Fruit fly (Drosophila melanogaster) whole organism, pupa: ENCODE measurements around the gene Mtl.

Source experiments
- CG10348 ChIP-seq: fragments of 200-800 bp; sonication (Bioruptor generic); IDR thresholded peaks from 2 replicates; pipeline ENCODE4 v1.3.6; 2022; ENCODE audit warnings: missing biosample characterization, missing genetic modification characterization
- CG12605 ChIP-seq: fragments of 200-800 bp; sonication (Bioruptor generic); IDR thresholded peaks from 2 replicates; pipeline ENCODE4 v1.3.6; 2022; ENCODE audit warnings: missing biosample characterization, missing genetic modification characterization
- CG13204 ChIP-seq: fragments of 200-800 bp; sonication (Bioruptor generic); optimal IDR thresholded peaks from 2 replicates; lab custom pipeline; 2018; ENCODE audit warnings: missing biosample characterization, mild to moderate bottlenecking, missing genetic modification characterization, moderate library complexity
- CG14655 ChIP-seq: fragments of 200-800 bp; sonication (Bioruptor generic); optimal IDR thresholded peaks from 3 replicates; lab custom pipeline; 2017; ENCODE audit warnings: mild to moderate bottlenecking, missing biosample characterization, missing genetic modification reagents, missing genetic modification characterization
- CG15710 ChIP-seq: fragments of 200-800 bp; sonication (Bioruptor generic); optimal IDR thresholded peaks from 2 replicates; lab custom pipeline; 2018; ENCODE audit warnings: missing biosample characterization, mild to moderate bottlenecking, missing genetic modification characterization, moderate library complexity
- CG17806 ChIP-seq: fragments of 200-800 bp; sonication (Bioruptor generic); optimal IDR thresholded peaks from 2 replicates; lab custom pipeline; 2018; ENCODE audit warnings: missing biosample characterization, mild to moderate bottlenecking, missing genetic modification characterization, moderate library complexity
- CG32121 ChIP-seq: fragments of 200-800 bp; sonication (Bioruptor generic); IDR thresholded peaks from 2 replicates; pipeline ENCODE4 v1.3.6; 2022; ENCODE audit warnings: missing biosample characterization, missing genetic modification characterization
- CG34367 ChIP-seq: fragments of 200-800 bp; sonication (Bioruptor generic); optimal IDR thresholded peaks from 2 replicates; lab custom pipeline; 2018; ENCODE audit warnings: missing biosample characterization, mild to moderate bottlenecking, missing genetic modification characterization
- CG4496 ChIP-seq: fragments of 200-800 bp; sonication (Bioruptor generic); IDR thresholded peaks from 3 replicates; pipeline ENCODE4 v1.3.6; 2022; ENCODE audit warnings: missing biosample characterization, missing genetic modification characterization
- CG8159 ChIP-seq: fragments of 200-800 bp; sonication (Bioruptor generic); optimal IDR thresholded peaks from 3 replicates; lab custom pipeline; 2018; ENCODE audit warnings: missing biosample characterization, mild to moderate bottlenecking, missing genetic modification characterization, moderate library complexity
- CG8301 ChIP-seq: fragments of 200-800 bp; sonication (Bioruptor generic); optimal IDR thresholded peaks from 2 replicates; lab custom pipeline; 2018; ENCODE audit warnings: missing biosample characterization, mild to moderate bottlenecking, missing genetic modification characterization
- CG9948 ChIP-seq: fragments of 200-800 bp; sonication (Bioruptor generic); optimal IDR thresholded peaks from 2 replicates; lab custom pipeline; 2018; ENCODE audit warnings: missing biosample characterization, mild to moderate bottlenecking, missing genetic modification characterization, moderate library complexity
- D1 ChIP-seq: fragments of 200-800 bp; sonication (Bioruptor generic); optimal IDR thresholded peaks from 2 replicates; lab custom pipeline; 2018; ENCODE audit warnings: missing biosample characterization, mild to moderate bottlenecking, missing genetic modification characterization, moderate library complexity
- EcR ChIP-seq: fragments of 200-800 bp; sonication (Bioruptor generic); optimal IDR thresholded peaks from 3 replicates; lab custom pipeline; 2019; ENCODE audit warnings: missing biosample characterization, missing genetic modification characterization, mild to moderate bottlenecking, moderate library complexity, missing genetic modification reagents
- Ets98B ChIP-seq: fragments of 200-800 bp; sonication (Bioruptor generic); IDR thresholded peaks from 2 replicates; pipeline ENCODE4 v1.3.6; 2022; ENCODE audit warnings: missing biosample characterization, missing genetic modification characterization
- Pif1A ChIP-seq: fragments of 200-800 bp; sonication (Bioruptor generic); optimal IDR thresholded peaks from 3 replicates; lab custom pipeline; 2016; ENCODE audit warnings: missing biosample characterization, missing genetic modification characterization
- Pif1B ChIP-seq: fragments of 200-800 bp; sonication (Bioruptor generic); optimal IDR thresholded peaks from 3 replicates; lab custom pipeline; 2016; ENCODE audit warnings: missing biosample characterization, missing genetic modification characterization
- Snoo ChIP-seq: fragments of 200-800 bp; sonication (Bioruptor generic); optimal IDR thresholded peaks from 3 replicates; lab custom pipeline; 2017; ENCODE audit warnings: missing biosample characterization, mild to moderate bottlenecking, missing genetic modification characterization, inconsistent platforms
- fd96Ca ChIP-seq: fragments of 200-800 bp; sonication (Bioruptor generic); IDR thresholded peaks from 3 replicates; pipeline ENCODE4 v1.3.6; 2022; ENCODE audit warnings: missing biosample characterization, missing genetic modification characterization
- gl ChIP-seq: fragments of 200-800 bp; sonication (Bioruptor generic); optimal IDR thresholded peaks from 2 replicates; lab custom pipeline; 2018; ENCODE audit warnings: missing biosample characterization, mild to moderate bottlenecking, missing genetic modification characterization
- rn ChIP-seq: fragments of 200-800 bp; sonication (Bioruptor generic); IDR thresholded peaks from 2 replicates; pipeline ENCODE4 v1.3.6; 2022; ENCODE audit warnings: missing biosample characterization, missing genetic modification characterization

The Mtl gene

DNA sequence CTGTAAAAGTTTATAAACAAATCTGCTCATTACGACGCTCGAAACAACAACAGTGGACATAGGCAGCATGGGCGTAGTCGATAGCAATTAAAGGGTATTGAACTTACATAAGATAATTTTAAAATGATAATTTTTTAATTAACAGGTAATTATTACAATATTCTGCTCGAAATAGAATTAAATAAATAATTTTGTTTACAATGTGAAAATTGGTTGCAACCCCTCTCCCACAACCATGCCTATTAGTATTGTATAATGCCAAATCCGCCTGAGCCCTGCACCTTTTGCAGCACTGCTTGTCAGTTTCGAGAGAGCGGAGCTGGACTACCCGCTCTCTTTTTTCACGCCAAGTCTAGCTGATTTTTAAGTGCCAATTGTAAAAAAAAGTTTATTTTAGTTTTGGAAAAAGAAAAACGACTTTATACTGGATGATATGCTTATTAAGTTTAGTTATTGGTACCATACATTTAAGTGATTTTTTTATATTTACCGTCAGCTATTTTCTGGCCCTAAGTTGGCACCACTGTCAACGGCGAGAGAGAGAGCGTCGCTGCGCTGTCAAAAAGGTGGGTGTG lies at the start of gene Mtl, which contains the start of gene CG5611:
Gene Mtl, plus strand, starts transcription at position 403 of the 575 bp plus-strand sequence.
Gene CG5611, minus strand, starts transcription at position 51 of the 575 bp plus-strand sequence.
- peak; percentile 99 for TF ChIP-seq D1
- TF ChIP-seq CG34367 (tag; lab: Kevin White, UChicago) = peak; percentile 99
- TF ChIP-seq Pif1B = peak; percentile 99
- peak; percentile 99 for TF ChIP-seq fd96Ca (GFP tag; lab: Robert Waterston, UW)
- TF ChIP-seq CG13204 (GFP tag; lab: Kevin White, UChicago) = peak; percentile 97
- peak; percentile 100 for TF ChIP-seq CG9948
- peak; percentile 100 for TF ChIP-seq Ets98B (GFP tag; lab: Robert Waterston, UW)
- TF ChIP-seq CG10348 (GFP tag; lab: Robert Waterston, UW) = peak; percentile 99
- TF ChIP-seq CG8159 = peak; percentile 100
- peak; percentile 100 for TF ChIP-seq rn (GFP tag; lab: Robert Waterston, UW)
- TF ChIP-seq Pif1A (GFP tag; lab: Kevin White, UChicago) = peak; percentile 99
- TF ChIP-seq EcR = no peak
- peak; percentile 100 for TF ChIP-seq CG14655
- peak; percentile 100 for TF ChIP-seq CG17806 (tag; lab: Kevin White, UChicago)
- peak; percentile 100 for TF ChIP-seq CG15710 (tag; lab: Kevin White, UChicago)
- peak; percentile 99 for TF ChIP-seq Snoo
- peak; percentile 100 for TF ChIP-seq CG8301
- TF ChIP-seq CG12605 (GFP tag; lab: Robert Waterston, UW) = peak; percentile 100
- peak; percentile 98 for TF ChIP-seq gl
- TF ChIP-seq CG4496 (GFP tag; lab: Robert Waterston, UW) = peak; percentile 100
- TF ChIP-seq CG32121 (GFP tag; lab: Robert Waterston, UW) = peak; percentile 100

DNA sequence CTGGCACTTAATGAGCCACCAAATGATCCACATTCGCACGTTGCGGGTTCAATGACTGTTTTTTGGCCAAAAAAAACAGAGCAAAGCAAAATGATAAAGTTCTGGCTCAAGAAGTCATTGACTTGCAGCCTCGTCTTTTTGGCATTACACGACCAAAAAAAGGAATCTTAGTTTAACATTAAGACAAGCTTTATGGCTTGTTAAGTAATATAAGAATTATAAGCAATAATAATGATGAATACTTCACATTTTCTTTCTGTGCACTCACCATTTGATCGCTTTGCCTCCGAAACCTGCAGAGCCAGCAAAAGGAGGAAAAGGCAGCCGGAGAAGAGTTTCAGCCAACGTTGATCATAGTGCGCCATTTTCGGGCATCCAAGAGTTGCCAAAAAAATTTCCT lies 43.0 kb upstream of the Mtl start:
- TF ChIP-seq fd96Ca (GFP tag; lab: Robert Waterston, UW) = no peak
- TF ChIP-seq Snoo = peak; percentile 1

DNA sequence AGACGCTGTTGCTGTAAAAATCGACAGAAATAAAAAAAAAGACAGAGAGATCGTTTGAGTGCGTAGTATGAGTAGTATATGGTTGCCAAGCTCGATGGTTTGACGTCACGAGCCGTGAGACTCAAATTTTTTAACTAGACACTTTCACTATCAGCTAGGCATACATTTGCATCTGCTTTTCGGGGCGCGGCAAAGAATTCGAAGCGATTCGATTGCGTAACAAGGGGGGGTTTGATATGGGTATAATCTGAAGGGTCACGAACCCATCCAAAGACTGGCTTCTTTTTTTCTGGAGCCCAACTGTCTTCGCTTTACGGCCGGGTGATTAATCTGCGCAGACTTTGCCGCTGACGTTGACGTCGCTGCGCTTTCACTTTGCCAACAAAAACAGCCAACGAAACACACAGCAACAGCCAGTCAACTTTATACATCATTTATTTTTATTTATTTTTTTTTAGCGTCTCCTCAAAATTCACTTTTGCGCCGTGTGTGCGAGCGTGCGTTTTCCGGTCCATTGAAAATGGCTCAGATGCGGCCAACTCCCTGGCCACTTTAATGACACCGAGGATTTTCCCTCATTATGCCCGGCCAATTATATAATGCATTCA lies 42.5 kb upstream of the Mtl start:
- TF ChIP-seq Ets98B (GFP tag; lab: Robert Waterston, UW) = no peak
- no peak for TF ChIP-seq CG14655
- TF ChIP-seq CG4496 (GFP tag; lab: Robert Waterston, UW) = no peak
- TF ChIP-seq D1 = no peak
- TF ChIP-seq gl = no peak
- TF ChIP-seq rn (GFP tag; lab: Robert Waterston, UW) = no peak
- no peak for TF ChIP-seq CG8159
- TF ChIP-seq CG9948 = no peak

DNA sequence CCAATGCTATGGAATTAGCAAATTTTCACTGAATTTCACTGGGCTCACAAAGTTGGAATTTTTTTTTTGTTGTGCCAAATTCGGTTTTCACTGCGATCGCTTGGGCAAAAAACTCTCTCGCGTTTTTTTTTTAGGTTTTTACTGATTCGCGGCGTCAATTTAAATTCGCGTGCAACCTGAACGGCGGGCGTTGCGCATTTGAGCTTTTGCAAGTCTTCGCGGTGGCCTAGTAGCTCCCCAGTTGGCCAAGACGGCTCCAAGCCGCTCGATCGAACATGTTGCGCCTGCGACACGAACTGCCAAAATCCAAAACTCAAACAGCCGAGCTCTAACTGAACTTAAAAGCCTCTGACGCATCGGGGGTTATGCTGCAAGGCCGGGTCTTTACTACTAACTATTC lies 40.2 kb upstream of the Mtl start, which contains the start of gene CG5639:
Gene CG5639, minus strand, starts transcription at position 152 of the 400 bp plus-strand sequence.
- no peak for TF ChIP-seq CG8159
- no peak for TF ChIP-seq rn (GFP tag; lab: Robert Waterston, UW)
- no peak for TF ChIP-seq CG14655

DNA sequence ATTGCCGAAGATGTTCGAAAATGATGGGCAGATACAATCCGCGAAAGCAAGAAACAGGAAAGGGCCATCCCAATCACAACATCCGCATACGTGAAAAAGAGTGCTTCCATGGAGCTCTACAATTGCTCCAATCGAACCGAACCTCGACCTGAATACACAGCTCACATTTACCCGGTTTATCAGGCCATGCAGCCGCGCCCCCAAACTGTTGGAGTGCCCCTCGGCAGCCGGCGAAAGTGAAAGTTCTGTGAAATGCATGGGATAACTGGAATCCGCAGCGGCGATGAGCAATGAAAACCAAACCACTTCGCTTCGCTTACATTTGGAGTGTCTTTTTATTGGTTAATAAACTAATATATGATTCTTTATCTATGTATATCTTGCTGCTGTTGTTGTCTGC lies 39.0 kb upstream of the Mtl start:
- TF ChIP-seq D1 = no peak
- TF ChIP-seq Snoo = peak; percentile 39
- no peak for TF ChIP-seq Pif1B

DNA sequence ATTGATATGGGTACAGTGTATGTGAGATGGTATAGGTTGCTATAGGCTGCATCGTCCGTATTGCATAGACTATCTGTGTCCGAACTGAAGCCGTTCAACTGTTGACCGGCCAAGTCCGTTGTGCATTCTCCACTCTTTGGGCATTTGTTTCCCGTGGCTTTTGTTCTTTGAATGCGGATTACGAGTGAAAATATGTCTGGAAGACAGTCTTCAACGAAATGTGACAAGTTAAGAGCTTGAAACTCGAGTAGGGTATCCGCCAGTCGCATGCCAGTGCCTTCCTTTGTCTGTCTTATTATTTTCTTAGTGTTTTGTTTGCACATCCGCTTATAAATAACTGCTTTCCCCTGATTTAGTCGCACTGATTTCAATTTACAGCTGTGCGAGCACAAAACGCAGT lies 32.5 kb upstream of the Mtl start:
- peak; percentile 51 for TF ChIP-seq EcR
- TF ChIP-seq fd96Ca (GFP tag; lab: Robert Waterston, UW) = peak; percentile 48; the same call in 1 of the 3 replicates
- TF ChIP-seq CG8301 = peak; percentile 12
- TF ChIP-seq CG14655 = peak; percentile 26
- TF ChIP-seq CG4496 (GFP tag; lab: Robert Waterston, UW) = peak; percentile 46; the same call in 1 of the 3 replicates
- TF ChIP-seq Ets98B (GFP tag; lab: Robert Waterston, UW) = peak; percentile 27; the same call in 1 of the 2 replicates
- TF ChIP-seq CG32121 (GFP tag; lab: Robert Waterston, UW) = peak; percentile 34; the same call in 1 of the 2 replicates
- no peak for TF ChIP-seq CG9948
- TF ChIP-seq gl = peak; percentile 48
- no peak for TF ChIP-seq CG15710 (tag; lab: Kevin White, UChicago)
- TF ChIP-seq CG10348 (GFP tag; lab: Robert Waterston, UW) = no peak

DNA sequence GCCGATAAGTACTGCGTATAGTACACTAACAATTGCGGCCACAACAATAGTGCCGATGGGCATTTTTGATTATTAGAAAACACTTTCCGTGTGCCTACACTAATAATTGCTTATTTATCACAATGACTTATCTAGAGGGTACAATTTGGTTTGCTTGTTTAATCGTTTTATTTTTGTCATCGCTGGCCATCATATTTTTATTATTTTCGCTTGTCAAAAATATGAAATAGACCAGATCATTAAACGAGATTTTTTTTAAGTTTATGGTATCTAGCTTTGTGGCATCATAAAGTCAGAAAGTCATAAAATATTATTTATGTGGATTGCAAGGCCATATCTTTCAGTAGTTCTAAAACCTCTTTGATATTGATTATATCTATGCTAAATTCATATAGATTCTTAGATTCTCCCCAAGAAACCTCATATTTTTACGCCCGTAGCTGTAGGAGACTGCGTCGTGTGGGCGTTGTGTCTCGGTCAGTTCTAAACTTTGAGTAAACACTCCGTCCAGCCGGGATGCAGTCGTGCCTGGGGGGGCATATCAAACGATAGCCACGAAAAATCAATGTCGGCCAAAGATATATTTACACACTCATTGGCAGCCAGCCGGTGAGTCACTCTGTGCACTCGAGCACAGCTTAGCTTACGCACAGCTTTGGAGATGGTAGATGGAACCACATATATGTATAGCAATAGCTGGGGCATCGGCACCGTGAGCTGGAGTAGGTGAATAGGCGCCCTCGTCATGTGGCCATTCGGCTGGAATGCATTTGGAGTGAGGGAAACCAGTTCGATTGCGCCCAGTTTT lies 31.4 kb upstream of the Mtl start:
- TF ChIP-seq EcR (no peak), Ets98B (GFP tag; lab: Robert Waterston, UW) (no peak; the same call in 1 of the 2 replicates), CG17806 (tag; lab: Kevin White, UChicago) (peak; percentile 39), CG15710 (tag; lab: Kevin White, UChicago) (peak; percentile 50), CG8301 (peak; percentile 72), gl (no peak), Snoo (peak; percentile 40), CG34367 (tag; lab: Kevin White, UChicago) (peak; percentile 59), CG4496 (GFP tag; lab: Robert Waterston, UW) (peak; percentile 58; the same call in 2 of the 3 replicates), CG12605 (GFP tag; lab: Robert Waterston, UW) (no peak), Pif1A (GFP tag; lab: Kevin White, UChicago) (peak; percentile 56), CG10348 (GFP tag; lab: Robert Waterston, UW) (no peak), CG14655 (peak; percentile 83), fd96Ca (GFP tag; lab: Robert Waterston, UW) (peak; percentile 19; the same call in 1 of the 3 replicates), CG8159 (peak; percentile 53), rn (GFP tag; lab: Robert Waterston, UW) (no peak), Pif1B (no peak), D1 (no peak), CG13204 (GFP tag; lab: Kevin White, UChicago) (no peak), CG32121 (GFP tag; lab: Robert Waterston, UW) (peak; percentile 57), CG9948 (peak; percentile 60)
